Fruit fly (Drosophila melanogaster): Measurements from ENCODE around the gene Tpst.

Gene Tpst

dm6 chrX:13565490-13566156 lies 2.0 kb downstream of the Tpst start:
- TF ChIP-seq CG17801 (GFP tag; optimal IDR thresholded peaks at IDR 0.05; ENCODE audit: partially characterized antibody), result no peak

DNA sequence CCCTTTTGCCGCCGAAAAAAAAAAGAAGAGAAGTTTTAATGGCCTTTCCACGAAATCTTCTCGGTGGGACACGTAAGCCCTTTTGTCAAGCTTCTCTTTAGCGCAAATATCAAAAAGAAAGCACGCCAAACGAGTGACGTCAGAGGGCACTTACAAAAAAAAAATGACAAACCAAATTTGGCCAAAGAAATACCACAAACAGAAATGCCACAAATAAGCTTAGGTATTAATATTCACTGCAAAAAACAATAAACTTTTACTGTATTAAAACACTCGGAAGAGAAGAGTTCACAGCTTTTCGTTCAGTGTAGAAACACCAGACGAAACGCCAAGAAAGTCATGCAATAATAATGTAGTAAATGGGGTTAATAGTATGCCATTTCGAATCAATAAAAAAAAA lies 4.5 kb downstream of the Tpst start:
- peak; percentile 44 for TF ChIP-seq CG17801 (GFP tag; optimal IDR thresholded peaks at IDR 0.05; ENCODE audit: partially characterized antibody)

DNA sequence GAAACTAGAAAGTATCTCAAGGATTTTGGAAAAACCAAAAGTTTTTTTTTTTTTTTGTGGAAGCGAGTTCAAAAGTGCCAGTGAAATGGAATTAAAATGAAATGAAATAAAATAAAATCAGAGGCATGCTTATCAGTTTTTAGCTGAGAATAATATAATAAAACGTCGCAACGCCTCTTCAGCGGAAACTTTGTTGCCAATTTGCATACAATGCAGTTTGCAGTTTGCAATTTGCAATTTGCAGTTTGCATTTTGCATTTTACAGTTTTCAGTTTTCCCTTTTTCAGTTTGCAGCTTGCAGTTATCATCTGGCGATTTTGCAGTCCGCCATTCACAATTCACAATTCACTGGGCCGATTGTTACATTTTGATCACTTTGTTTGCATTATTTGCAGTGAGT lies 5.2 kb downstream of the Tpst start:
- TF ChIP-seq CG17801 (GFP tag; optimal IDR thresholded peaks at IDR 0.05; ENCODE audit: partially characterized antibody), result peak; percentile 6

DNA sequence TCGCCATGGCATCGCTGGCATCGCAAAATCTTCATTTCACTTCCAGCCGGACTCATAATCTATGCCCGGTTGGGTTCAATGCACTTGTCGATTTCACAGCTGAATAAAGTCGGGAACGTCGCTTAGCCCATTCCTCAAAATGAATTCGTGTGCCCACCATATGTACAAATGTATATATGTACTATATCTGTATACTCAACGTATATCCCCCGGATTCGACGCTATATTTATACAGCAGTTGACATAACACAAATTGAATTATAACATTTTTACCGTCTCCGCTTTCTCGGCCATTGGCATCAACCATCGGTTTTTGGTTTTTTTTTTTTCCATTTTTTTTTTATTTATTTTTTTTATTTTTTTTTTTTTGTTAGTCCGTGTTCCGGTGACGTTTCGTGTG lies 6.6 kb downstream of the Tpst start:
- no peak for TF ChIP-seq CG17801 (GFP tag; optimal IDR thresholded peaks at IDR 0.05; ENCODE audit: partially characterized antibody)

DNA sequence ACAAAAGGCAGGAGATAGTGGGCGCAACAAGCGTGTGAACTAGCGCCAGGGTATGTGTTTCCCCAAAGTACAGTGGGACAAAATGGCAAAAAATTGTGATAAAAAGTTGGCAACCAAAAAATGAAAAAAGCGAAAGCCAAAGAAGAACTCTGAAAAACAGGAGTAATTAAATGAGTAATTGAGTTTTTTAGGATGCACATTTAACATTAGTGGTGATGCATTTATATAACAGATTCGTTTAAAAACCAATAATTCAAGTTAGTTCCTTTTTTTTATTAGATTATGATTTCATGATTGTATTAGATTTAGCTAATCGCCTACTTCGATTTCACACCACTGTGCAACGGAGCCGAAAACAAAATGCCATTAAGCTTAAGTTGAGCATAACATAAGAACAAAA lies 8.8 kb downstream of the Tpst start:
- peak; percentile 78 for TF ChIP-seq CG17801 (GFP tag; optimal IDR thresholded peaks at IDR 0.05; ENCODE audit: partially characterized antibody)

- no peak for TF ChIP-seq CG17801 (GFP tag; optimal IDR thresholded peaks at IDR 0.05; ENCODE audit: partially characterized antibody)
These were observed 15.7 kb downstream of the Tpst start for dm6 chrX:13579322-13579721.

dm6 chrX:13586888-13587287 lies 23.3 kb downstream of the Tpst start:
- TF ChIP-seq CG17801 (GFP tag; optimal IDR thresholded peaks at IDR 0.05; ENCODE audit: partially characterized antibody), result no peak

DNA sequence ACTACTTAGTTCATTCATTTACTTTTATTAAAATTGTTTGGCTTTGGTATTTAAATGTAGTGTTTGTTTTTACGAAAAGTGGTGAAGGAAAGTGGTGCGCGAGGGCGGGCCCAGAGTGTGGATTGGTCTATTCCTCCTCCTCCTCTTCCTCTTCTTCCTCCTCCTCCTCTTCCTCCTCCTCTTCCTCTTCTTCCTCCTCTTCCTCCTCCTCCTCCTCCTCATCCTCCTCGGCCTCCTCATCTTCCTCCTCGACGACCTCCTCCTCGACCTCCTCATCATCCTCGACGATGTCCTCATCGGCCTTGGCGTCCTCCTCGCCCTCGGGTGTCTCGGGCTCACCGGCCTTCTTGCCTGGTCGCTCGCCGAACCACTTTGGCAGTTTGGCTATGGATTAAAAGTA lies 30.0 kb downstream of the Tpst start:
- no peak for TF ChIP-seq CG17801 (GFP tag; optimal IDR thresholded peaks at IDR 0.05; ENCODE audit: partially characterized antibody)

- TF ChIP-seq CG17801 (GFP tag; optimal IDR thresholded peaks at IDR 0.05; ENCODE audit: partially characterized antibody), result no peak
These were observed 34.1 kb downstream of the Tpst start for dm6 chrX:13597753-13598152.

DNA sequence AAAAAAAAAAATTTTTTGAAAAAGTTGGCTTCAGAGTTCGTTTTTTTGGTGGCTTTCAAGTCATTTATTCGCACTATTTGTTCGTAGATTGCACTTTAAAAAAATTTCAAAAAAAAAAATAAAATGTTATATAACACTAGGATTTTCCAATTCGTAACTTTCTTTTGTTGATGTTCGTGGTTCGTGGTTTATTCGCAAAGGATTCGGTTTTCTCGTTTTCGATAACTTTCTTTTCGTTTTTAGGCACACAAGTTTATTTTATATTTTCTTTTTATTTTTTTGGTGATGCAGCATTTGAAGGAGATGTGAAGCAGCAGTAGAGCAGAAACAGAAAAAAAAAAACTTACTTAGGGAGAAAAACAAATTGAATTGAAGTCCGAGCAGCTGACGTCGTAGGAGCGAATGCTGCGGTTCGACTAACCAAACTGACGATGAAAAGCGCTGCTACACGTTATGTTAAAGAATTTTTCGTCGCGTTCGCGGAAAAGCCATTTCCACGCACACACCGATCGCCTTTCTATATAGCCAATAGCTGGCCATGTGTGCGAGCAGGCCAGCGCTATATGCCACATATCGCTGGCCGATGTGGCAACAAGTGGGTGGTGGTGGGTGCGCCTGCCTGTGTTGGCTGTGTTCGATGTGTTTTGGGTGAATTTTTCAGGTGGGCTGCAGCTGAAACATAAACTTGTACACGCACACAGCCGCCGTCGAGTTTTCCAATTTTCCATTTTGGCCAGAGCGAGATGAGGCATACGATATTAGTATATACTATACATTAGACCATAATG lies 38.6 kb downstream of the Tpst start, which contains the start of gene up:
up (minus strand) TSS at position 508 of the 788 bp plus-strand sequence.
- TF ChIP-seq CG17801 (GFP tag; optimal IDR thresholded peaks at IDR 0.05; ENCODE audit: partially characterized antibody), result no peak

dm6 chrX:13604499-13604898 lies 40.9 kb downstream of the Tpst start:
- no peak for TF ChIP-seq CG17801 (GFP tag; optimal IDR thresholded peaks at IDR 0.05; ENCODE audit: partially characterized antibody)

- no peak for TF ChIP-seq CG17801 (GFP tag; optimal IDR thresholded peaks at IDR 0.05; ENCODE audit: partially characterized antibody)
These were observed 41.8 kb downstream of the Tpst start, which contains the start of gene CG11178 for dm6 chrX:13605381-13605780. Gene CG11178 (plus strand): TSS chrX:13605681.

DNA sequence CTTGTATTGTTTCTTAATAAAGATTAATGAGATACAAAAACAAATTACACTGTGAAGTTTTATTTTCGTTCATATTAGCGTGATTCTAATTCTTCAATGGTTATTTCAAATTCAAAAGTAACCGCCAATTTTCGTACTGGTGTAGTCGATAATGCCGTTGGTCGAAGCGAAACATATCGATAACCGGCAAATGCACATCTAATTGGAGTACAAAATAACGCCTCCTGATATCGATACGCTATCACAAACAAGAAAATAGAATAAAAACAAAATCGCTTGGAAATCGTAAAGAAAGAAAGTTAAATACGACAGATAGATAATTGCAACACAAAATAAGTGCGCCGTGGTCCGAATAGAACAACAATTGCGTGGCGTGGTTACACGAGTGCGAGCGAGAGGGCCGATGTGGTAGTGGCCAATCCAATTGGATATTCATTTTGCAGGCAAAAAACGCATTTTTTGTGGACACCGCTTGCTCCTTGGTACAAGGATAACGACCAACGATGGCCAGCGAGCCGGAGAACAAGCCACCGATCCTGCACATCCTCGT lies 42.4 kb downstream of the Tpst start:
- TF ChIP-seq CG17801 (GFP tag; optimal IDR thresholded peaks at IDR 0.05; ENCODE audit: partially characterized antibody), result peak; percentile 26

dm6 chrX:13611884-13612283 lies 48.3 kb downstream of the Tpst start, which contains the start of the genes Ndc80 and BthD:
Gene Ndc80 (minus strand): TSS chrX:13612062.
Gene BthD (plus strand): TSS chrX:13612131.
- no peak for TF ChIP-seq CG17801 (GFP tag; optimal IDR thresholded peaks at IDR 0.05; ENCODE audit: partially characterized antibody)

dm6 chrX:13615992-13616391 lies 52.4 kb downstream of the Tpst start:
- peak; percentile 13 for TF ChIP-seq CG17801 (GFP tag; optimal IDR thresholded peaks at IDR 0.05; ENCODE audit: partially characterized antibody)
